Fruit fly (Drosophila melanogaster) whole organism, embryonic: ENCODE results near the gene Cpsf5.

Experiments used
- Abd-B ChIP-seq: fragments of 200-800 bp; sonication (Bioruptor generic); optimal IDR thresholded peaks from 2 replicates; lab custom pipeline; 2018; ENCODE audit warnings: missing biosample characterization, mild to moderate bottlenecking, missing genetic modification characterization, moderate library complexity
- Aef1 ChIP-seq: fragments of 200-800 bp; sonication (Bioruptor generic); IDR thresholded peaks from 3 replicates; pipeline ENCODE4 v1.3.6; 2022; ENCODE audit warnings: missing biosample characterization, missing genetic modification characterization
- Atf6 ChIP-seq: fragments of 200-800 bp; sonication (Bioruptor generic); IDR thresholded peaks from 2 replicates; pipeline ENCODE4 v1.3.6; 2022; ENCODE audit warnings: missing biosample characterization, missing genetic modification characterization
- C15 ChIP-seq: fragments of 200-800 bp; sonication (Bioruptor generic); IDR thresholded peaks from 3 replicates; pipeline ENCODE4 v1.3.6; 2022; ENCODE audit warnings: missing biosample characterization, missing genetic modification characterization
- CG1024 ChIP-seq: fragments of 200-800 bp; sonication (Bioruptor generic); IDR thresholded peaks from 2 replicates; pipeline ENCODE4 v1.3.6; 2022; ENCODE audit warnings: missing biosample characterization, missing genetic modification characterization
- CG10543 ChIP-seq: fragments of 200-800 bp; sonication (Bioruptor generic); optimal IDR thresholded peaks from 3 replicates; lab custom pipeline; 2017; ENCODE audit warnings: missing biosample characterization, mild to moderate bottlenecking, missing genetic modification characterization, moderate library complexity
- CG11398 ChIP-seq: fragments of 200-800 bp; sonication (Bioruptor generic); optimal IDR thresholded peaks from 2 replicates; lab custom pipeline; 2016; ENCODE audit warnings: missing biosample characterization, missing genetic modification characterization
- CG11696 ChIP-seq: fragments of 200-800 bp; sonication (Bioruptor generic); IDR thresholded peaks from 2 replicates; pipeline ENCODE4 v1.3.6; 2022; ENCODE audit warnings: missing biosample characterization, missing genetic modification characterization
- CG17802 ChIP-seq: fragments of 200-800 bp; sonication (Bioruptor generic); optimal IDR thresholded peaks from 2 replicates; lab custom pipeline; 2018; ENCODE audit warnings: missing biosample characterization, mild to moderate bottlenecking, missing genetic modification characterization, moderate library complexity
- CG17912 ChIP-seq: fragments of 200-800 bp; sonication (Bioruptor generic); optimal IDR thresholded peaks from 2 replicates; lab custom pipeline; 2018; ENCODE audit warnings: missing biosample characterization, mild to moderate bottlenecking, missing genetic modification characterization
- CG2202 ChIP-seq: fragments of 200-800 bp; sonication (Bioruptor generic); optimal IDR thresholded peaks from 2 replicates; lab custom pipeline; 2018; ENCODE audit warnings: missing biosample characterization, mild to moderate bottlenecking, missing genetic modification characterization
- CG2678 ChIP-seq: fragments of 200-800 bp; sonication (Bioruptor generic); optimal IDR thresholded peaks from 3 replicates; lab custom pipeline; 2019; ENCODE audit warnings: missing biosample characterization, mild to moderate bottlenecking, missing genetic modification characterization, moderate library complexity
- CG2875 ChIP-seq: fragments of 200-800 bp; sonication (Bioruptor generic); optimal IDR thresholded peaks from 2 replicates; lab custom pipeline; 2017; ENCODE audit warnings: missing biosample characterization, mild to moderate bottlenecking, missing genetic modification characterization, missing genetic modification reagents
- CG30020 ChIP-seq: fragments of 200-800 bp; optimal IDR thresholded peaks from 2 replicates; lab custom pipeline; 2019; ENCODE audit warnings: missing biosample characterization, mild to moderate bottlenecking, missing genetic modification characterization, moderate library complexity
- CG30431 ChIP-seq: fragments of 200-800 bp; sonication (Bioruptor generic); optimal IDR thresholded peaks from 2 replicates; lab custom pipeline; 2017; ENCODE audit warnings: missing biosample characterization, missing genetic modification characterization
- CG3847 ChIP-seq: fragments of 200-800 bp; sonication (Bioruptor generic); IDR thresholded peaks from 2 replicates; pipeline ENCODE4 v1.3.6; 2022; ENCODE audit warnings: missing biosample characterization, missing genetic modification characterization
- CG4282 ChIP-seq: fragments of 200-800 bp; sonication (Bioruptor generic); optimal IDR thresholded peaks from 2 replicates; lab custom pipeline; 2016; ENCODE audit warnings: missing biosample characterization, missing genetic modification characterization
- CG7372 ChIP-seq: fragments of 200-800 bp; sonication (Bioruptor generic); IDR thresholded peaks from 2 replicates; pipeline ENCODE4 v1.3.6; 2022; ENCODE audit warnings: missing biosample characterization, missing genetic modification characterization
- CG7745 ChIP-seq: fragments of 200-800 bp; sonication (Bioruptor generic); optimal IDR thresholded peaks from 2 replicates; lab custom pipeline; 2018; ENCODE audit warnings: missing biosample characterization, mild to moderate bottlenecking, missing genetic modification characterization, moderate library complexity
- CG7987 ChIP-seq: fragments of 200-800 bp; sonication (Bioruptor generic); optimal IDR thresholded peaks from 2 replicates; lab custom pipeline; 2018; ENCODE audit warnings: missing biosample characterization, mild to moderate bottlenecking, missing genetic modification characterization, moderate library complexity
- CG8388 ChIP-seq: fragments of 200-800 bp; sonication (Bioruptor generic); optimal IDR thresholded peaks from 2 replicates; lab custom pipeline; 2019; ENCODE audit warnings: missing biosample characterization, mild to moderate bottlenecking, missing genetic modification characterization, moderate library complexity
- CG8944 ChIP-seq: fragments of 200-800 bp; sonication (Bioruptor generic); optimal IDR thresholded peaks from 3 replicates; lab custom pipeline; 2016; ENCODE audit warnings: missing biosample characterization, missing genetic modification characterization
- CG9876 ChIP-seq: fragments of 200-800 bp; sonication (Bioruptor generic); optimal IDR thresholded peaks from 2 replicates; lab custom pipeline; 2016; ENCODE audit warnings: missing biosample characterization, missing genetic modification characterization
- D ChIP-seq, 2 experiments: fragments of 200-800 bp in 1 of 2; fragments of >200 bp in 1 of 2; sonication (Bioruptor generic) in 1 of 2; optimal IDR thresholded peaks; 2 replicates in 1 of 2; 3 replicates in 1 of 2; lab custom pipeline; 2017; ENCODE audit warnings: mild to moderate bottlenecking in 1 of 2, missing biosample characterization in 1 of 2, missing genetic modification characterization in 1 of 2, missing genetic modification reagents in 1 of 2
- Doc2 ChIP-seq: fragments of 200-800 bp; sonication (Bioruptor generic); IDR thresholded peaks from 2 replicates; pipeline ENCODE4 v1.3.6; 2022; ENCODE audit warnings: missing biosample characterization, missing genetic modification characterization
- Dp ChIP-seq: fragments of 200-800 bp; sonication (Bioruptor generic); optimal IDR thresholded peaks from 2 replicates; lab custom pipeline; 2018; ENCODE audit warnings: missing biosample characterization, mild to moderate bottlenecking, missing genetic modification characterization, moderate library complexity
- Ets65A ChIP-seq: fragments of 200-800 bp; sonication (Bioruptor generic); peaks from one replicate; lab custom pipeline; 2016; ENCODE audit warnings: missing biosample characterization, missing genetic modification characterization
- HLH4C ChIP-seq: fragments of 200-800 bp; sonication (Bioruptor generic); IDR thresholded peaks from 3 replicates; pipeline ENCODE4 v1.3.6; 2022; ENCODE audit warnings: missing biosample characterization, missing genetic modification characterization; ENCODE audit not compliant: partially characterized antibody
- HLH54F ChIP-seq: fragments of 200-800 bp; sonication (Bioruptor generic); optimal IDR thresholded peaks from 3 replicates; lab custom pipeline; 2016; ENCODE audit warnings: missing biosample characterization, missing genetic modification characterization
- Jarid2 ChIP-seq: fragments of 200-800 bp; sonication (Bioruptor generic); optimal IDR thresholded peaks from 3 replicates; lab custom pipeline; 2017; ENCODE audit warnings: mild to moderate bottlenecking, missing biosample characterization, missing genetic modification reagents, missing genetic modification characterization
- Nf-YA ChIP-seq: fragments of 200-800 bp; sonication (Bioruptor generic); IDR thresholded peaks from 2 replicates; pipeline ENCODE4 v1.3.6; 2022; ENCODE audit warnings: missing biosample characterization, missing genetic modification characterization
- Nf-YB ChIP-seq: fragments of 200-800 bp; sonication (Bioruptor generic); optimal IDR thresholded peaks from 3 replicates; lab custom pipeline; 2019; ENCODE audit warnings: missing biosample characterization, mild to moderate bottlenecking, missing genetic modification characterization, moderate library complexity
- PHDP ChIP-seq: fragments of 200-800 bp; sonication (Bioruptor generic); optimal IDR thresholded peaks from 3 replicates; lab custom pipeline; 2018; ENCODE audit warnings: missing biosample characterization, mild to moderate bottlenecking, missing genetic modification characterization, moderate library complexity
- TFAM ChIP-seq: fragments of 200-800 bp; sonication (Bioruptor generic); optimal IDR thresholded peaks from 2 replicates; lab custom pipeline; 2017; ENCODE audit warnings: missing biosample characterization, missing genetic modification characterization, inconsistent platforms
- ash1 ChIP-seq: fragments of 200-800 bp; sonication (Bioruptor generic); optimal IDR thresholded peaks from 2 replicates; lab custom pipeline; 2018; ENCODE audit warnings: missing biosample characterization, mild to moderate bottlenecking, missing genetic modification characterization
- btn ChIP-seq: fragments of 200-800 bp; sonication (Bioruptor generic); optimal IDR thresholded peaks from 2 replicates; lab custom pipeline; 2016; ENCODE audit warnings: missing biosample characterization, missing genetic modification characterization
- danr ChIP-seq: fragments of 200-800 bp; sonication (Bioruptor generic); IDR thresholded peaks from 2 replicates; pipeline ENCODE4 v1.3.6; 2022; ENCODE audit warnings: missing biosample characterization, missing genetic modification characterization
- dati ChIP-seq: fragments of 200-800 bp; sonication (Bioruptor generic); IDR thresholded peaks from 2 replicates; pipeline ENCODE4 v1.3.6; 2022; ENCODE audit warnings: missing biosample characterization, missing genetic modification characterization
- ems ChIP-seq: fragments of 200-800 bp; sonication (Bioruptor generic); optimal IDR thresholded peaks from 3 replicates; lab custom pipeline; 2016; ENCODE audit warnings: missing biosample characterization, missing genetic modification characterization
- gce ChIP-seq: fragments of 200-800 bp; sonication (Bioruptor generic); IDR thresholded peaks from 3 replicates; pipeline ENCODE4 v1.3.6; 2022; ENCODE audit warnings: missing biosample characterization, missing genetic modification characterization
- ham ChIP-seq: fragments of 200-800 bp; sonication (Bioruptor generic); IDR thresholded peaks from 2 replicates; pipeline ENCODE4 v1.3.6; 2022; ENCODE audit warnings: missing biosample characterization, missing genetic modification characterization
- kah ChIP-seq: fragments of 200-800 bp; sonication (Bioruptor generic); optimal IDR thresholded peaks from 2 replicates; lab custom pipeline; 2018; ENCODE audit warnings: missing biosample characterization, mild to moderate bottlenecking, missing genetic modification characterization
- kni ChIP-seq: fragments of 200-800 bp; sonication (Bioruptor generic); optimal IDR thresholded peaks from 3 replicates; lab custom pipeline; 2017; ENCODE audit warnings: mild to moderate bottlenecking, missing biosample characterization, missing genetic modification reagents, missing genetic modification characterization
- pnt ChIP-seq: fragments of 200-800 bp; sonication (Bioruptor generic); optimal IDR thresholded peaks from 3 replicates; lab custom pipeline; 2016; ENCODE audit warnings: missing biosample characterization, missing genetic modification characterization
- sna ChIP-seq: fragments of 200-800 bp; sonication (Bioruptor generic); IDR thresholded peaks from 2 replicates; pipeline ENCODE4 v1.3.6; 2022; ENCODE audit warnings: missing biosample characterization, missing genetic modification characterization; ENCODE audit not compliant: partially characterized antibody
- tll ChIP-seq, 2 experiments: fragments of 200-800 bp in 1 of 2; fragments of >200 bp in 1 of 2; sonication (Bioruptor generic) in 1 of 2; optimal IDR thresholded peaks; 2 replicates each; lab custom pipeline; 2017 to 2019; ENCODE audit warnings: missing biosample characterization in 2 of 2, missing genetic modification characterization in 2 of 2, mild to moderate bottlenecking in 1 of 2, moderate library complexity in 1 of 2
- unpg ChIP-seq: fragments of 200-800 bp; sonication (Bioruptor generic); optimal IDR thresholded peaks from 3 replicates; lab custom pipeline; 2018; ENCODE audit warnings: missing biosample characterization, mild to moderate bottlenecking, missing genetic modification characterization, moderate library complexity
- vvl ChIP-seq: fragments of 200-800 bp; sonication (Bioruptor generic); IDR thresholded peaks from 2 replicates; pipeline ENCODE4 v1.3.6; 2022; ENCODE audit warnings: missing biosample characterization, missing genetic modification characterization
- zfh1 ChIP-seq: fragments of 200-800 bp; sonication (Bioruptor generic); IDR thresholded peaks from 3 replicates; pipeline ENCODE4 v1.3.6; 2022; ENCODE audit warnings: missing biosample characterization, missing genetic modification characterization

The Cpsf5 gene

dm6 chr3L:9462247-9462769, 51.5 kb downstream of the Cpsf5 start (continued):
- TF ChIP-seq Abd-B (peak; percentile 59), pnt (peak; percentile 64), CG11398 (GFP tag; lab: Kevin White, UChicago) (peak; percentile 71), gce (GFP tag; lab: Robert Waterston, UW) (no peak; the same call in 2 of the 3 replicates), HLH4C (no peak), Nf-YB (GFP tag; lab: Kevin White, UChicago) (peak; percentile 79), CG17912 (GFP tag; lab: Kevin White, UChicago) (no peak), CG8388 (GFP tag; lab: Kevin White, UChicago) (peak; percentile 94), CG11696 (GFP tag; lab: Robert Waterston, UW) (peak; percentile 35; the same call in 1 of the 2 replicates), Ets65A (GFP tag; lab: Kevin White, UChicago) (no peak), CG4282 (GFP tag; lab: Kevin White, UChicago) (no peak), CG2678 (tag; lab: Kevin White, UChicago) (peak; percentile 96), CG10543 (GFP tag; lab: Kevin White, UChicago) (peak; percentile 79), kah (GFP tag; lab: Kevin White, UChicago) (peak; percentile 42), Atf6 (GFP tag; lab: Robert Waterston, UW) (peak; percentile 73; the same call in 1 of the 2 replicates), Doc2 (no peak), CG7745 (tag; lab: Kevin White, UChicago) (no peak), CG7372 (GFP tag; lab: Robert Waterston, UW) (peak; percentile 71; the same call in 1 of the 2 replicates), kni (GFP tag; lab: Kevin White, UChicago) (peak; percentile 31), btn (peak; percentile 39), Jarid2 (GFP tag; lab: Kevin White, UChicago) (peak; percentile 90), C15 (GFP tag; lab: Robert Waterston, UW) (no peak), CG30020 (peak; percentile 73), sna (peak; percentile 58; the same call in 1 of the 2 replicates), CG3847 (GFP tag; lab: Robert Waterston, UW) (peak; percentile 58; the same call in 1 of the 2 replicates), CG9876 (no peak), CG17802 (peak; percentile 42), danr (GFP tag; lab: Robert Waterston, UW) (no peak), TFAM (GFP tag; lab: Kevin White, UChicago) (peak; percentile 50), tll (GFP tag; optimal IDR thresholded peaks at IDR 0.05; lab: Kevin White, UChicago) (no peak), HLH54F (GFP tag; lab: Kevin White, UChicago) (peak; percentile 55), CG30431 (GFP tag; lab: Kevin White, UChicago) (peak; percentile 60), CG1024 (GFP tag; lab: Robert Waterston, UW) (peak; percentile 9; the same call in 1 of the 2 replicates), Dp (GFP tag; lab: Kevin White, UChicago) (no peak), vvl (GFP tag; lab: Robert Waterston, UW) (peak; percentile 91), PHDP (tag; lab: Kevin White, UChicago) (peak; percentile 95), unpg (GFP tag; lab: Kevin White, UChicago) (peak; percentile 95), zfh1 (GFP tag; lab: Robert Waterston, UW) (peak; percentile 78), Nf-YA (GFP tag; lab: Robert Waterston, UW) (peak; percentile 77), ham (GFP tag; lab: Robert Waterston, UW) (0 out of 2 replicates have a peak, but pooled peaks have one; percentile 34), CG7987 (GFP tag; lab: Kevin White, UChicago) (peak; percentile 20), dati (no peak; the same call in 1 of the 2 replicates), CG2875 (GFP tag; lab: Kevin White, UChicago) (peak; percentile 89), CG8944 (peak; percentile 51), D (optimal IDR thresholded peaks at IDR 0.05; lab: Kevin White, UChicago) (no peak), D (GFP tag; optimal IDR thresholded peaks at IDR 0.05; lab: Kevin White, UChicago) (peak; percentile 91), Aef1 (GFP tag; lab: Robert Waterston, UW) (no peak; the same call in 1 of the 3 replicates), ash1 (peak; percentile 20), CG2202 (tag; lab: Kevin White, UChicago) (peak; percentile 88), ems (GFP tag; lab: Kevin White, UChicago) (peak; percentile 87)
